Fruit fly (Drosophila melanogaster) whole organism, wandering third instar larva: ENCODE measurements around the gene crol.
A peak's percentile ranks its signal among the peaks of the same experiment; 100 is the strongest.

Experiments
- CG32264 ChIP-seq: fragments of 200-800 bp; sonication (Bioruptor generic); optimal IDR thresholded peaks from 2 replicates; lab custom pipeline; 2016; ENCODE audit warnings: missing biosample characterization, missing genetic modification characterization
- CG9705 ChIP-seq: fragments of 200-800 bp; sonication (Bioruptor generic); optimal IDR thresholded peaks from 2 replicates; lab custom pipeline; 2018; ENCODE audit warnings: missing biosample characterization, mild to moderate bottlenecking, missing genetic modification characterization
- CrebA ChIP-seq: fragments of 200-800 bp; sonication (Bioruptor generic); optimal IDR thresholded peaks from 2 replicates; lab custom pipeline; 2016; ENCODE audit warnings: missing biosample characterization, mild to moderate bottlenecking, missing genetic modification characterization, borderline replicate concordance
- Dfd ChIP-seq: fragments of >200 bp; optimal IDR thresholded peaks from 2 replicates; lab custom pipeline; 2017; ENCODE audit warnings: missing biosample characterization, missing genetic modification characterization
- Dif ChIP-seq: fragments of 200-275, 200-300 bp; sonication (Bioruptor generic); optimal IDR thresholded peaks from 2 replicates; lab custom pipeline; 2018; ENCODE audit warnings: missing biosample characterization, missing genetic modification characterization; ENCODE audit not compliant: partially characterized antibody
- GATAd ChIP-seq: sonication (Bioruptor generic); optimal IDR thresholded peaks from 2 replicates; lab custom pipeline; 2016; ENCODE audit warnings: missing biosample characterization, missing genetic modification characterization
- HLH106 ChIP-seq: fragments of 200-800 bp; optimal IDR thresholded peaks from 3 replicates; lab custom pipeline; 2019; ENCODE audit warnings: missing biosample characterization, mild to moderate bottlenecking, missing genetic modification characterization, moderate library complexity
- Hnf4 ChIP-seq: fragments of 200-800 bp; sonication (Bioruptor generic); optimal IDR thresholded peaks from 2 replicates; lab custom pipeline; 2016; ENCODE audit warnings: missing biosample characterization, mild to moderate bottlenecking, missing genetic modification characterization
- Jra ChIP-seq: sonication (Bioruptor generic); optimal IDR thresholded peaks from 2 replicates; lab custom pipeline; 2016; ENCODE audit warnings: missing biosample characterization, missing genetic modification characterization
- Mio ChIP-seq: sonication (Bioruptor generic); optimal IDR thresholded peaks from 2 replicates; lab custom pipeline; 2016; ENCODE audit warnings: missing biosample characterization, missing genetic modification characterization
- Myc ChIP-seq: fragments of >200 bp; optimal IDR thresholded peaks from 2 replicates; lab custom pipeline; 2017
- N ChIP-seq: fragments of >200 bp; optimal IDR thresholded peaks from 2 replicates; lab custom pipeline; 2018; ENCODE audit warnings: missing biosample characterization, missing external identifiers, missing genetic modification characterization
- OdsH ChIP-seq: fragments of 200-800 bp; sonication (Bioruptor generic); optimal IDR thresholded peaks from 2 replicates; lab custom pipeline; 2016; ENCODE audit warnings: missing biosample characterization, mild to moderate bottlenecking, missing genetic modification characterization
- Rel ChIP-seq, 2 experiments: fragments of 200-800 bp; sonication (Bioruptor generic) in 1 of 2; optimal IDR thresholded peaks; 2 replicates in 1 of 2; 3 replicates in 1 of 2; lab custom pipeline; 2016 to 2019; ENCODE audit warnings: mild to moderate bottlenecking in 2 of 2, missing biosample characterization in 2 of 2, missing genetic modification characterization in 2 of 2, moderate library complexity in 1 of 2
- Vsx2 ChIP-seq: fragments of 200-300, 225-300 bp; sonication (Bioruptor generic); optimal IDR thresholded peaks from 2 replicates; lab custom pipeline; 2018; ENCODE audit warnings: missing biosample characterization, missing genetic modification characterization; ENCODE audit not compliant: partially characterized antibody
- br ChIP-seq: fragments of 200-800 bp; sonication (Bioruptor generic); optimal IDR thresholded peaks from 2 replicates; lab custom pipeline; 2016; ENCODE audit warnings: missing biosample characterization, missing genetic modification characterization
- dl ChIP-seq, 2 experiments: fragments of 175-275, 200-275 bp in 1 of 2; fragments of 200-275 bp in 1 of 2; sonication (Bioruptor generic); optimal IDR thresholded peaks; lab custom pipeline; 2018; ENCODE audit warnings: mild to moderate bottlenecking in 2 of 2, missing biosample characterization in 2 of 2, missing genetic modification characterization in 2 of 2, moderate library complexity in 2 of 2; ENCODE audit not compliant: partially characterized antibody in 2 of 2, insufficient read depth in 1 of 2
- dmrt93B ChIP-seq: fragments of 200-800 bp; sonication (Bioruptor generic); optimal IDR thresholded peaks from 2 replicates; lab custom pipeline; 2018; ENCODE audit warnings: missing biosample characterization, mild to moderate bottlenecking, missing genetic modification characterization
- dsf ChIP-seq: sonication (Bioruptor generic); optimal IDR thresholded peaks from 2 replicates; lab custom pipeline; 2016; ENCODE audit warnings: missing biosample characterization, missing genetic modification characterization, borderline replicate concordance
- ey ChIP-seq: fragments of 200-800 bp; sonication (Bioruptor generic); optimal IDR thresholded peaks from 2 replicates; lab custom pipeline; 2016; ENCODE audit warnings: missing biosample characterization, missing genetic modification characterization
- foxo ChIP-seq, 2 experiments: fragments of 200-800 bp; sonication (Bioruptor generic); optimal IDR thresholded peaks; 2 replicates in 1 of 2; 3 replicates in 1 of 2; lab custom pipeline; 2016 to 2017; ENCODE audit warnings: missing biosample characterization in 2 of 2, missing genetic modification characterization in 2 of 2
- fru ChIP-seq: fragments of 200-800 bp; sonication (Bioruptor generic); optimal IDR thresholded peaks from 3 replicates; lab custom pipeline; 2016; ENCODE audit warnings: missing biosample characterization, mild to moderate bottlenecking, missing genetic modification characterization
- h ChIP-seq: fragments of 200-800 bp; sonication (Bioruptor generic); optimal IDR thresholded peaks from 3 replicates; lab custom pipeline; 2016; ENCODE audit warnings: missing biosample characterization, mild to moderate bottlenecking, missing genetic modification characterization
- jim ChIP-seq: fragments of 175-275, 200-325 bp; sonication (Bioruptor generic); optimal IDR thresholded peaks from 2 replicates; lab custom pipeline; 2016; ENCODE audit warnings: missing biosample characterization, mild to moderate bottlenecking, missing genetic modification characterization
- pan ChIP-seq: fragments of >200 bp; optimal IDR thresholded peaks from 2 replicates; lab custom pipeline; 2017
- psq ChIP-seq: fragments of 200-800 bp; sonication (Bioruptor generic); optimal IDR thresholded peaks from 3 replicates; lab custom pipeline; 2017; ENCODE audit warnings: missing biosample characterization, mild to moderate bottlenecking, missing genetic modification characterization, moderate library complexity
- rgr ChIP-seq: fragments of 200-800 bp; sonication (Bioruptor generic); optimal IDR thresholded peaks from 3 replicates; lab custom pipeline; 2016; ENCODE audit warnings: missing biosample characterization, mild to moderate bottlenecking, missing genetic modification characterization
- sage ChIP-seq: fragments of 200-800 bp; sonication (Bioruptor generic); optimal IDR thresholded peaks from 2 replicates; lab custom pipeline; 2016; ENCODE audit warnings: missing biosample characterization, mild to moderate bottlenecking, missing genetic modification characterization
- sv ChIP-seq: fragments of 200-800 bp; sonication (Bioruptor generic); optimal IDR thresholded peaks from 3 replicates; lab custom pipeline; 2016; ENCODE audit warnings: missing biosample characterization, missing genetic modification characterization
- tai ChIP-seq: sonication (Bioruptor generic); optimal IDR thresholded peaks from 2 replicates; lab custom pipeline; 2016; ENCODE audit warnings: missing biosample characterization, missing genetic modification characterization
- usp ChIP-seq: fragments of >200 bp; optimal IDR thresholded peaks from 2 replicates; lab custom pipeline; 2017; ENCODE audit warnings: missing biosample characterization, missing genetic modification characterization
- woc ChIP-seq: sonication (Bioruptor generic); optimal IDR thresholded peaks from 2 replicates; lab custom pipeline; 2016; ENCODE audit warnings: missing biosample characterization, mild to moderate bottlenecking, missing genetic modification characterization

crol gene

DNA sequence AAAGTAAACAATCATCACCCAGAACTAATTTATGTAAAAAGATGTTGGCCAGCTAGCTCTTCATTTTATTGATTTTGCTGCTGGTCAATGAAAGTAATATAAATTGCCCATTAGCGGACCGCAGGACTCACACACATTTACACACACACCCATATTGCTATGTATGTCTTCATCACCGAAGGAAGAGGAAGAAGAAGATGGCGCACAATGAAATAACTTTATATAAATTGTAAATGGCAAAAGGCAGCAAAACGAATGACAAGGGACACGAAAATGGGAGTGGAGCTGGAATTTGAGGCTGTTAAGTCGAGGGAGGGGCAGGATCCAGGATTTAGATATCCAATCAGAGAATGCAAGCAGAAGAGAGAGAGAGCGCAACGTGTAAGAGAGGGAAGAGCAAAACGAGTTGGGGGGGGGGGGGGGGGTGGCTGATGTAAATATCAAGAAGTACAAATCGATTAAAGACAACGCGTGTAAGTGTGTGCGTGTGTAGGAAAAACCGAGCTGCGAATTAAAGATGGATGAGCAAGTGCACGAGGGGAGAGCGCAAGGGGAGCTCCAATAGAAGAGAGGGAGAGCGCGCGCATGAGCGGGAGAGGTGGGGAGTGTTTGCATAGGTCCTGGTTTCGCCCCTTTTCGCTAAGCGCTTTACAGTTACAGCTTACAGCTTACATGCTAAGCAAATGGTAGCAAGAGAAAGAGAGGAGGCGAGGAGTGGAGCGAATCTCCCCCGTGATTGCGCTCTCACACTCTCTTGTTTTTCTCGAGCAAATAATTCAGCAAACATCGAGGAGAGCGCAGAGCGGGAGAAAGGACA lies 4.8 kb downstream of the crol start:
- TF ChIP-seq sv (no peak), CG9705 (GFP tag; lab: Kevin White, UChicago) (no peak), psq (peak; percentile 70), dsf (GFP tag; lab: Kevin White, UChicago) (no peak), Dfd (GFP tag; lab: Kevin White, UChicago) (peak; percentile 16)

DNA sequence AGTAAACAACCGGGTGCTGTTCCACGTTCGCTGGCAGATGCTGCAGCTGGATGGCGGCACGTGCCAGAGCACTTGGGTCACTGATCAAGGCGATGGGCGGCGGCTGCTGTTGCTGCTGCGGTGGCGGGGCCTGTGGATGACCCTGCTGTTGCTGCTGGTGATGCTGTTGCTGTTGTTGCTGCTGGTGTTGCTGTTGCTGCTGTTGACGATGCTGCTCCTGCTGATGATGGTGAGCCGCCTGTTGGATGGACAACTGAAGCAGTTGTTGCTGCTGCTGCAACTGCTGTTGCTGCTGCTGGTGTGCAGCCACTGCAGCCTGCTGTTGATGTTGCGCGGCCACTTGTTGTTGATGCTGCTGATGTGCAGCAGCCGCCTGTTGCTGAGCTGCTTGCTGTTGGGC lies 12.1 kb downstream of the crol start:
- TF ChIP-seq GATAd: no peak
- peak; percentile 95 for TF ChIP-seq Dfd (GFP tag; lab: Kevin White, UChicago)
- no peak for TF ChIP-seq usp (GFP tag; lab: Kevin White, UChicago)

- no peak for TF ChIP-seq woc (GFP tag; lab: Kevin White, UChicago)
Observed at dm6 chr2L:11793986-11794385, 15.3 kb downstream of the crol start, which contains the start of gene CG14937. Gene CG14937 (minus strand): TSS chr2L:11794086.

DNA sequence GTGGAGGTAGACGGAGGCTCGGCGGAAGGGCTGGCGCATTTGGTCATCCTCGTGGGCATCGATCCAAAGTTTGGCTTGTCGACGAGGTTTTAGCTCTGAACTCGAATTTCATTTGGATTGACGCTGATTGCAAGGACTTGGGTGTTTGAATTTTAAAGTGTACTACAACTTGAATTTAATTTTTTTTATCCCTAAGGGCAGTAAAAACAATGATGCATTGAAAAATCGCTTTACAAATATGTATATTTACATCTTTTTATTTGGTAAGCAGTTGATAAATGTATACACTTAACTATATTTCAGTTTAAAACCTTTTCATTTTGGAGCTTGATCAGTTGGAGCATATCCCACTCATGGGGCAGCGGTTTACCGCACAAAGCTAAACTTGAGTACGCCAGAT lies 17.0 kb downstream of the crol start, which contains the start of gene Tsp33B:
Gene Tsp33B (minus strand): TSS at position 101 of the 400 bp plus-strand sequence.
- TF ChIP-seq Dif (GFP tag; lab: Kevin White, UChicago): no peak
- TF ChIP-seq CG32264 (GFP tag; lab: Kevin White, UChicago): no peak
- TF ChIP-seq GATAd: no peak
- TF ChIP-seq foxo (GFP tag; optimal IDR thresholded peaks at IDR 0.05; lab: Kevin White, UChicago): no peak
- no peak for TF ChIP-seq h
- TF ChIP-seq rgr (GFP tag; lab: Kevin White, UChicago): no peak
- TF ChIP-seq sv: no peak
- TF ChIP-seq tai (GFP tag; lab: Kevin White, UChicago): no peak
- no peak for TF ChIP-seq usp (GFP tag; lab: Kevin White, UChicago)
- TF ChIP-seq OdsH (GFP tag; lab: Kevin White, UChicago): no peak
- TF ChIP-seq Rel (GFP tag; optimal IDR thresholded peaks at IDR 0.05; lab: Kevin White, UChicago): no peak
- no peak for TF ChIP-seq Rel (tag; optimal IDR thresholded peaks at IDR 0.05; lab: Kevin White, UChicago)
- TF ChIP-seq Vsx2 (GFP tag; lab: Kevin White, UChicago): no peak
- no peak for TF ChIP-seq HLH106 (tag; lab: Kevin White, UChicago)
- TF ChIP-seq dmrt93B (GFP tag; lab: Kevin White, UChicago): no peak
- no peak for TF ChIP-seq jim (GFP tag; lab: Kevin White, UChicago)
- TF ChIP-seq Myc (lab: Kevin White, UChicago): no peak
- no peak for TF ChIP-seq dl (GFP tag; optimal IDR thresholded peaks at IDR 0.05; lab: Kevin White, UChicago; ENCODE audit: insufficient read depth in 1 of 2, partially characterized antibody in 2 of 2)

- TF ChIP-seq Rel (GFP tag; optimal IDR thresholded peaks at IDR 0.05; lab: Kevin White, UChicago) (no peak), Rel (tag; optimal IDR thresholded peaks at IDR 0.05; lab: Kevin White, UChicago) (no peak), psq (no peak), CG32264 (GFP tag; lab: Kevin White, UChicago) (no peak), N (GFP tag; lab: Kevin White, UChicago) (no peak), Mio (GFP tag; lab: Kevin White, UChicago) (no peak), GATAd (no peak), sage (GFP tag; lab: Kevin White, UChicago) (no peak), woc (GFP tag; lab: Kevin White, UChicago) (no peak)
Observed at dm6 chr2L:11789690-11790089, 19.5 kb downstream of the crol start, which contains the start of gene CG14932. Gene CG14932 (plus strand): TSS chr2L:11789919.

DNA sequence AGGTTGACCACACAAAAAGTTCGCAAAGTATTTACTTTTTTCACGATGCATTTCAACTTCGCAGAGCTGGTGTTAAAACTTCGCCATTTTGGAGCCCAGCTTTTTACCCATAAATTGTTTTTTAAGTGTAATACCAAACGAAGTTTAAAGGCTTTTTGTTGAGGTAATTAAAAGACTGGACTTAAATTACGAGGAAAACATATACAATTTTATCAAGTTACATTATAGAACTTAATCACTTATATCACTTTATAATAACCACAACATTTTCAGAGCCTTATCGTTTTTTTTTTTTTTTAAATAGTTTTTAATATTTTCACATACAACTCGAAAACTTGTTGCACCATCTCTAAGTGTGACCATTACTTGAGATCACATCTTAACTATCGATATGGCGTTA lies 21.2 kb downstream of the crol start, which contains the start of gene CG14931:
Gene CG14931 (plus strand): TSS at position 301 of the 400 bp plus-strand sequence.
- TF ChIP-seq Hnf4 (no peak), rgr (GFP tag; lab: Kevin White, UChicago) (no peak), tai (GFP tag; lab: Kevin White, UChicago) (no peak), br (GFP tag; lab: Kevin White, UChicago) (no peak), Jra (GFP tag; lab: Kevin White, UChicago) (no peak), woc (GFP tag; lab: Kevin White, UChicago) (no peak), dl (GFP tag; optimal IDR thresholded peaks at IDR 0.05; lab: Kevin White, UChicago; ENCODE audit: insufficient read depth in 1 of 2, partially characterized antibody in 2 of 2) (no peak), Dfd (GFP tag; lab: Kevin White, UChicago) (no peak), CrebA (GFP tag; lab: Kevin White, UChicago) (no peak), fru (GFP tag; lab: Kevin White, UChicago) (no peak), pan (lab: Kevin White, UChicago) (no peak), ey (no peak)
